Fruit fly (Drosophila melanogaster) whole organism, embryonic: ENCODE results near the gene CG2747.

Experiments used
- ATbp ChIP-seq: fragments of 200-800 bp; sonication (Bioruptor generic); optimal IDR thresholded peaks from 2 replicates; lab custom pipeline; 2017; ENCODE audit warnings: missing biosample characterization, mild to moderate bottlenecking, missing genetic modification characterization, missing genetic modification reagents
- CG10654 ChIP-seq: fragments of 200-800 bp; sonication (Bioruptor generic); optimal IDR thresholded peaks from 2 replicates; lab custom pipeline; 2016; ENCODE audit warnings: missing biosample characterization, missing genetic modification characterization
- CG11456 ChIP-seq: fragments of 200-800 bp; sonication (Bioruptor generic); IDR thresholded peaks from 3 replicates; pipeline ENCODE4 v1.3.6; 2022; ENCODE audit warnings: missing biosample characterization, missing genetic modification characterization
- CG11560 ChIP-seq: fragments of 200-800 bp; sonication (Bioruptor generic); IDR thresholded peaks from 3 replicates; pipeline ENCODE4 v1.3.6; 2022; ENCODE audit warnings: missing biosample characterization, missing genetic modification characterization
- CG12071 ChIP-seq: fragments of 200-800 bp; sonication (Bioruptor generic); optimal IDR thresholded peaks from 3 replicates; lab custom pipeline; 2018; ENCODE audit warnings: missing biosample characterization, mild to moderate bottlenecking, missing genetic modification characterization
- CG12219 ChIP-seq: fragments of 200-800 bp; sonication (Bioruptor generic); optimal IDR thresholded peaks from 3 replicates; lab custom pipeline; 2018; ENCODE audit warnings: missing biosample characterization, mild to moderate bottlenecking, missing genetic modification characterization
- CG12942 ChIP-seq: fragments of 200-800 bp; sonication (Bioruptor generic); optimal IDR thresholded peaks from 3 replicates; lab custom pipeline; 2016; ENCODE audit warnings: missing biosample characterization, missing genetic modification characterization
- CG13624 ChIP-seq: fragments of 200-800 bp; sonication (Bioruptor generic); optimal IDR thresholded peaks from 2 replicates; lab custom pipeline; 2016; ENCODE audit warnings: missing biosample characterization, missing genetic modification characterization
- CG14014 ChIP-seq: fragments of 200-800 bp; sonication (Bioruptor generic); IDR thresholded peaks from 2 replicates; pipeline ENCODE4 v1.3.6; 2022; ENCODE audit warnings: missing biosample characterization, missing genetic modification characterization
- CG14860 ChIP-seq: fragments of 200-800 bp; sonication (Bioruptor generic); IDR thresholded peaks from 3 replicates; pipeline ENCODE4 v1.3.6; 2022; ENCODE audit warnings: missing biosample characterization, missing genetic modification characterization; ENCODE audit not compliant: partially characterized antibody
- CG17361 ChIP-seq: fragments of 200-800 bp; sonication (Bioruptor generic); IDR thresholded peaks from 3 replicates; pipeline ENCODE4 v1.3.6; 2022; ENCODE audit warnings: missing biosample characterization, missing genetic modification characterization
- CG17829 ChIP-seq: fragments of 200-800 bp; optimal IDR thresholded peaks from 2 replicates; lab custom pipeline; 2019; ENCODE audit warnings: missing biosample characterization, mild to moderate bottlenecking, missing genetic modification characterization, moderate library complexity
- CG2202 ChIP-seq: fragments of 200-800 bp; sonication (Bioruptor generic); optimal IDR thresholded peaks from 2 replicates; lab custom pipeline; 2018; ENCODE audit warnings: missing biosample characterization, mild to moderate bottlenecking, missing genetic modification characterization
- CG30020 ChIP-seq: fragments of 200-800 bp; optimal IDR thresholded peaks from 2 replicates; lab custom pipeline; 2019; ENCODE audit warnings: missing biosample characterization, mild to moderate bottlenecking, missing genetic modification characterization, moderate library complexity
- CG3281 ChIP-seq: fragments of 200-800 bp; sonication (Bioruptor generic); optimal IDR thresholded peaks from 3 replicates; lab custom pipeline; 2017; ENCODE audit warnings: missing biosample characterization, mild to moderate bottlenecking, missing genetic modification characterization
- CG4617 ChIP-seq: fragments of 200-800 bp; sonication (Bioruptor generic); optimal IDR thresholded peaks from 3 replicates; lab custom pipeline; 2016; ENCODE audit warnings: missing biosample characterization, missing genetic modification characterization, borderline replicate concordance
- CG4730 ChIP-seq: fragments of 200-800 bp; sonication (Bioruptor generic); IDR thresholded peaks from 2 replicates; pipeline ENCODE4 v1.3.6; 2022; ENCODE audit warnings: missing biosample characterization, missing genetic modification characterization
- CG6683 ChIP-seq: fragments of 200-800 bp; sonication (Bioruptor generic); optimal IDR thresholded peaks from 2 replicates; lab custom pipeline; 2017; ENCODE audit warnings: missing biosample characterization, mild to moderate bottlenecking, missing genetic modification characterization, missing genetic modification reagents
- CG7271 ChIP-seq: fragments of 200-800 bp; sonication (Bioruptor generic); optimal IDR thresholded peaks from 2 replicates; lab custom pipeline; 2018; ENCODE audit warnings: missing biosample characterization, mild to moderate bottlenecking, missing genetic modification characterization, moderate library complexity
- CG7963 ChIP-seq: fragments of 200-800 bp; sonication (Bioruptor generic); IDR thresholded peaks from 3 replicates; pipeline ENCODE4 v1.3.6; 2022; ENCODE audit warnings: missing biosample characterization, missing genetic modification characterization; ENCODE audit not compliant: partially characterized antibody
- CG9215 ChIP-seq: fragments of 200-800 bp; sonication (Bioruptor generic); IDR thresholded peaks from 2 replicates; pipeline ENCODE4 v1.3.6; 2022; ENCODE audit warnings: missing biosample characterization, missing genetic modification characterization
- Dbx ChIP-seq: fragments of 200-800 bp; sonication (Bioruptor generic); IDR thresholded peaks from 3 replicates; pipeline ENCODE4 v1.3.6; 2022; ENCODE audit warnings: missing biosample characterization, missing genetic modification characterization
- Ets97D ChIP-seq: fragments of 200-800 bp; sonication (Bioruptor generic); optimal IDR thresholded peaks from 3 replicates; lab custom pipeline; 2016; ENCODE audit warnings: missing biosample characterization, missing genetic modification characterization
- HHEX ChIP-seq: fragments of 200-800 bp; sonication (Bioruptor generic); optimal IDR thresholded peaks from 3 replicates; lab custom pipeline; 2017; ENCODE audit warnings: missing biosample characterization, mild to moderate bottlenecking, missing genetic modification characterization, missing genetic modification reagents
- Myb ChIP-seq: fragments of 200-800 bp; sonication (Bioruptor generic); optimal IDR thresholded peaks from 2 replicates; lab custom pipeline; 2016; ENCODE audit warnings: missing biosample characterization, missing genetic modification characterization
- PHDP ChIP-seq: fragments of 200-800 bp; sonication (Bioruptor generic); optimal IDR thresholded peaks from 3 replicates; lab custom pipeline; 2018; ENCODE audit warnings: missing biosample characterization, mild to moderate bottlenecking, missing genetic modification characterization, moderate library complexity
- ab ChIP-seq: fragments of 200-800 bp; sonication (Bioruptor generic); optimal IDR thresholded peaks from 2 replicates; lab custom pipeline; 2016; ENCODE audit warnings: missing biosample characterization, missing genetic modification characterization
- az2 ChIP-seq: fragments of 200-800 bp; sonication (Bioruptor generic); optimal IDR thresholded peaks from 3 replicates; lab custom pipeline; 2016; ENCODE audit warnings: missing biosample characterization, missing genetic modification characterization
- bbx ChIP-seq: fragments of 200-800 bp; sonication (Bioruptor generic); IDR thresholded peaks from 2 replicates; pipeline ENCODE4 v1.3.6; 2022; ENCODE audit warnings: missing biosample characterization, missing genetic modification characterization; ENCODE audit not compliant: partially characterized antibody
- danr ChIP-seq: fragments of 200-800 bp; sonication (Bioruptor generic); IDR thresholded peaks from 2 replicates; pipeline ENCODE4 v1.3.6; 2022; ENCODE audit warnings: missing biosample characterization, missing genetic modification characterization
- exex ChIP-seq: fragments of 200-800 bp; sonication (Bioruptor generic); optimal IDR thresholded peaks from 4 replicates; lab custom pipeline; 2018; ENCODE audit warnings: missing biosample characterization, mild to moderate bottlenecking, missing genetic modification characterization, moderate library complexity
- gce ChIP-seq: fragments of 200-800 bp; sonication (Bioruptor generic); IDR thresholded peaks from 3 replicates; pipeline ENCODE4 v1.3.6; 2022; ENCODE audit warnings: missing biosample characterization, missing genetic modification characterization
- gcm ChIP-seq: fragments of 200-800 bp; sonication (Bioruptor generic); optimal IDR thresholded peaks from 2 replicates; lab custom pipeline; 2019; ENCODE audit warnings: missing biosample characterization, mild to moderate bottlenecking, missing genetic modification characterization, moderate library complexity
- lab ChIP-seq: fragments of 200-800 bp; sonication (Bioruptor generic); optimal IDR thresholded peaks from 3 replicates; lab custom pipeline; 2017; ENCODE audit warnings: missing biosample characterization, missing genetic modification characterization, mild to moderate bottlenecking, moderate library complexity, missing genetic modification reagents
- lilli ChIP-seq: fragments of 200-800 bp; sonication (Bioruptor generic); optimal IDR thresholded peaks from 3 replicates; lab custom pipeline; 2016; ENCODE audit warnings: missing biosample characterization, missing genetic modification characterization
- lmd ChIP-seq: fragments of 200-800 bp; sonication (Bioruptor generic); IDR thresholded peaks from 2 replicates; pipeline ENCODE4 v1.3.6; 2022; ENCODE audit warnings: missing biosample characterization, missing genetic modification characterization
- maf-S ChIP-seq: fragments of 200-800 bp; sonication (Bioruptor generic); optimal IDR thresholded peaks from 2 replicates; lab custom pipeline; 2016; ENCODE audit warnings: missing biosample characterization, missing genetic modification characterization
- nmo ChIP-seq: fragments of 200-800 bp; sonication (Bioruptor generic); optimal IDR thresholded peaks from 2 replicates; lab custom pipeline; 2018; ENCODE audit warnings: missing biosample characterization, mild to moderate bottlenecking, missing genetic modification characterization, moderate library complexity
- p53 ChIP-seq: fragments of 200-800 bp; sonication (Bioruptor generic); optimal IDR thresholded peaks from 2 replicates; lab custom pipeline; 2016; ENCODE audit warnings: missing biosample characterization, missing genetic modification characterization
- pb ChIP-seq: fragments of 200-800 bp; sonication (Bioruptor generic); optimal IDR thresholded peaks from 3 replicates; lab custom pipeline; 2016; ENCODE audit warnings: missing biosample characterization, missing genetic modification characterization
- sd ChIP-seq: fragments of 200-800 bp; sonication (Bioruptor generic); optimal IDR thresholded peaks from 3 replicates; lab custom pipeline; 2018; ENCODE audit warnings: missing biosample characterization, mild to moderate bottlenecking, missing genetic modification characterization, moderate library complexity
- sens ChIP-seq: fragments of 200-800 bp; sonication (Bioruptor generic); peaks from one replicate; lab custom pipeline; 2016; ENCODE audit warnings: missing biosample characterization, missing genetic modification characterization
- sens-2 ChIP-seq: fragments of 200-800 bp; sonication (Bioruptor generic); IDR thresholded peaks from 2 replicates; pipeline ENCODE4 v1.3.6; 2022; ENCODE audit warnings: missing biosample characterization, missing genetic modification characterization
- slbo ChIP-seq: fragments of 200-800 bp; sonication (Bioruptor generic); IDR thresholded peaks from 2 replicates; pipeline ENCODE4 v1.3.6; 2022; ENCODE audit warnings: missing biosample characterization, missing genetic modification characterization
- tna ChIP-seq: fragments of 200-800 bp; sonication (Bioruptor generic); IDR thresholded peaks from 2 replicates; pipeline ENCODE4 v1.3.6; 2022; ENCODE audit warnings: missing biosample characterization, missing genetic modification characterization; ENCODE audit not compliant: partially characterized antibody
- zen2 ChIP-seq: fragments of 200-800 bp; sonication (Bioruptor generic); IDR thresholded peaks from 3 replicates; pipeline ENCODE4 v1.3.6; 2022; ENCODE audit warnings: missing biosample characterization, missing genetic modification characterization; ENCODE audit not compliant: partially characterized antibody

Gene CG2747

dm6 chr3R:8001074-8001669 is 29.4 kb downstream of the CG2747 start, which contains the start of the genes Kmn2 and CG2698 (continued):
- TF ChIP-seq gce (GFP tag; lab: Robert Waterston, UW), result peak; percentile 94
- TF ChIP-seq lmd, result peak; percentile 99
- TF ChIP-seq ATbp (GFP tag; lab: Kevin White, UChicago), result peak; percentile 94
- peak; percentile 97 for TF ChIP-seq CG17361
- no peak; the same call in 2 of the 3 replicates for TF ChIP-seq zen2 (GFP tag; lab: Robert Waterston, UW)
- peak; percentile 59 for TF ChIP-seq Myb (GFP tag; lab: Kevin White, UChicago)
- peak; percentile 94 for TF ChIP-seq CG12942
- TF ChIP-seq tna, result no peak; the same call in 1 of the 2 replicates
- peak; percentile 96 for TF ChIP-seq az2
- TF ChIP-seq CG14860 (GFP tag; lab: Robert Waterston, UW), result peak; percentile 25; the same call in 1 of the 3 replicates
- no peak for TF ChIP-seq CG7963 (GFP tag; lab: Robert Waterston, UW)
- peak; percentile 82 for TF ChIP-seq maf-S (GFP tag; lab: Kevin White, UChicago)
- peak; percentile 68 for TF ChIP-seq CG7271 (tag; lab: Kevin White, UChicago)
- peak; percentile 95 for TF ChIP-seq danr
- no peak for TF ChIP-seq p53 (GFP tag; lab: Kevin White, UChicago)
- peak; percentile 97 for TF ChIP-seq CG9215 (GFP tag; lab: Robert Waterston, UW)
- TF ChIP-seq bbx (GFP tag; lab: Robert Waterston, UW), result peak; percentile 48; the same call in 1 of the 2 replicates
- TF ChIP-seq CG11456 (GFP tag; lab: Robert Waterston, UW), result peak; percentile 97
- peak; percentile 60 for TF ChIP-seq Ets97D (GFP tag; lab: Kevin White, UChicago)
- peak; percentile 92 for TF ChIP-seq CG11560
- peak; percentile 69 for TF ChIP-seq ab (GFP tag; lab: Kevin White, UChicago)
- peak; percentile 96 for TF ChIP-seq lilli (GFP tag; lab: Kevin White, UChicago)
- peak; percentile 97 for TF ChIP-seq nmo (GFP tag; lab: Kevin White, UChicago)
- peak; percentile 93 for TF ChIP-seq gcm (GFP tag; lab: Kevin White, UChicago)
- peak; percentile 94 for TF ChIP-seq HHEX (GFP tag; lab: Kevin White, UChicago)
- TF ChIP-seq CG4617 (GFP tag; lab: Kevin White, UChicago), result peak; percentile 89
- peak; percentile 61 for TF ChIP-seq pb (GFP tag; lab: Kevin White, UChicago)
- peak; percentile 95 for TF ChIP-seq sens-2 (GFP tag; lab: Robert Waterston, UW)
- TF ChIP-seq sd, result peak; percentile 81
- TF ChIP-seq CG30020 (tag; lab: Kevin White, UChicago), result peak; percentile 79
- TF ChIP-seq CG14014, result peak; percentile 97
- TF ChIP-seq CG4730, result peak; percentile 97
- peak; percentile 96 for TF ChIP-seq CG10654 (GFP tag; lab: Kevin White, UChicago)
- TF ChIP-seq CG12219 (GFP tag; lab: Kevin White, UChicago), result peak; percentile 81
- peak; percentile 94 for TF ChIP-seq CG3281 (GFP tag; lab: Kevin White, UChicago)
- TF ChIP-seq exex (tag; lab: Kevin White, UChicago), result peak; percentile 76
- TF ChIP-seq CG2202, result peak; percentile 88
- peak; percentile 95 for TF ChIP-seq sens
- peak; percentile 98 for TF ChIP-seq Dbx (GFP tag; lab: Robert Waterston, UW)
- TF ChIP-seq CG12071 (GFP tag; lab: Kevin White, UChicago), result peak; percentile 88
- peak; percentile 97 for TF ChIP-seq lab
- peak; percentile 87 for TF ChIP-seq CG6683 (GFP tag; lab: Kevin White, UChicago)
- TF ChIP-seq PHDP, result peak; percentile 94
- peak; percentile 95 for TF ChIP-seq CG17829 (tag; lab: Kevin White, UChicago)
- peak; percentile 99 for TF ChIP-seq slbo (GFP tag; lab: Robert Waterston, UW)
- TF ChIP-seq CG13624 (GFP tag; lab: Kevin White, UChicago), result peak; percentile 73
